Fruit fly (Drosophila melanogaster) whole organism, prepupa: ENCODE results near the gene CG15262.

Source experiments
- Blimp-1 ChIP-seq: fragments of 200-800 bp; sonication (Bioruptor generic); optimal IDR thresholded peaks from 3 replicates; lab custom pipeline; 2017; ENCODE audit warnings: missing biosample characterization, missing genetic modification characterization, mild to moderate bottlenecking, moderate library complexity, missing genetic modification reagents
- CG10631 ChIP-seq: fragments of 200-800 bp; sonication (Bioruptor generic); optimal IDR thresholded peaks from 2 replicates; lab custom pipeline; 2016; ENCODE audit warnings: missing biosample characterization, missing genetic modification characterization
- CG10669 ChIP-seq: fragments of 200-800 bp; sonication (Bioruptor generic); optimal IDR thresholded peaks from 3 replicates; lab custom pipeline; 2018; ENCODE audit warnings: missing biosample characterization, mild to moderate bottlenecking, missing genetic modification characterization, moderate library complexity
- CG11294 ChIP-seq: fragments of 200-800 bp; sonication (Bioruptor generic); IDR thresholded peaks from 2 replicates; pipeline ENCODE4 v1.3.6; 2022; ENCODE audit warnings: missing biosample characterization, missing genetic modification characterization
- CG31627 ChIP-seq: fragments of 200-800 bp; sonication (Bioruptor generic); optimal IDR thresholded peaks from 3 replicates; lab custom pipeline; 2016; ENCODE audit warnings: missing biosample characterization, missing genetic modification characterization
- CG32006 ChIP-seq: fragments of 200-800 bp; sonication (Bioruptor generic); optimal IDR thresholded peaks from 3 replicates; lab custom pipeline; 2017; ENCODE audit warnings: missing biosample characterization, mild to moderate bottlenecking, missing genetic modification characterization
- CG34406 ChIP-seq: fragments of 200-800 bp; sonication (Bioruptor generic); optimal IDR thresholded peaks from 3 replicates; lab custom pipeline; 2016; ENCODE audit warnings: missing biosample characterization, missing genetic modification characterization
- CG3919 ChIP-seq: fragments of 200-800 bp; sonication (Bioruptor generic); optimal IDR thresholded peaks from 3 replicates; lab custom pipeline; 2016; ENCODE audit warnings: missing biosample characterization, missing genetic modification characterization
- CG6163 ChIP-seq: fragments of 200-800 bp; sonication (Bioruptor generic); IDR thresholded peaks from 3 replicates; pipeline ENCODE4 v1.3.6; 2022; ENCODE audit warnings: missing biosample characterization, missing genetic modification characterization
- CG6276 ChIP-seq: fragments of 200-800 bp; sonication (Bioruptor generic); optimal IDR thresholded peaks from 2 replicates; lab custom pipeline; 2017; ENCODE audit warnings: missing biosample characterization, mild to moderate bottlenecking, missing genetic modification characterization
- CG6792 ChIP-seq: fragments of 200-800 bp; sonication (Bioruptor generic); optimal IDR thresholded peaks from 3 replicates; lab custom pipeline; 2016; ENCODE audit warnings: missing biosample characterization, missing genetic modification characterization
- CG6808 ChIP-seq: fragments of 200-800 bp; sonication (Bioruptor generic); optimal IDR thresholded peaks from 3 replicates; lab custom pipeline; 2017; ENCODE audit warnings: missing biosample characterization, missing genetic modification characterization, mild to moderate bottlenecking, moderate library complexity, missing genetic modification reagents
- CG6854 ChIP-seq: fragments of 200-800 bp; sonication (Bioruptor generic); optimal IDR thresholded peaks from 2 replicates; lab custom pipeline; 2017; ENCODE audit warnings: missing biosample characterization, mild to moderate bottlenecking, missing genetic modification characterization
- CG7368 ChIP-seq: fragments of 200-800 bp; sonication (Bioruptor generic); optimal IDR thresholded peaks from 3 replicates; lab custom pipeline; 2016; ENCODE audit warnings: missing biosample characterization, missing genetic modification characterization
- CG8119 ChIP-seq: fragments of 200-800 bp; sonication (Bioruptor generic); IDR thresholded peaks from 3 replicates; pipeline ENCODE4 v1.3.6; 2022; ENCODE audit warnings: missing biosample characterization, missing genetic modification characterization
- CG8319 ChIP-seq: fragments of 200-800 bp; sonication (Bioruptor generic); optimal IDR thresholded peaks from 3 replicates; lab custom pipeline; 2016; ENCODE audit warnings: missing biosample characterization, missing genetic modification characterization
- CG8632 ChIP-seq: fragments of 200-800 bp; sonication (Bioruptor generic); optimal IDR thresholded peaks from 3 replicates; lab custom pipeline; 2016; ENCODE audit warnings: missing biosample characterization, missing genetic modification characterization
- Eip78C ChIP-seq: fragments of 200-800 bp; sonication (Bioruptor generic); peaks from one replicate; lab custom pipeline; 2016; ENCODE audit warnings: missing biosample characterization, missing genetic modification characterization
- Eip93F ChIP-seq: fragments of 200-800 bp; sonication (Bioruptor generic); optimal IDR thresholded peaks from 2 replicates; lab custom pipeline; 2016; ENCODE audit warnings: missing biosample characterization, mild to moderate bottlenecking, missing genetic modification characterization
- Ets21C ChIP-seq: fragments of 200-800 bp; sonication (Bioruptor generic); optimal IDR thresholded peaks from 3 replicates; lab custom pipeline; 2016; ENCODE audit warnings: missing biosample characterization, missing genetic modification characterization
- Ets96B ChIP-seq: fragments of 200-800 bp; optimal IDR thresholded peaks from 2 replicates; lab custom pipeline; 2019; ENCODE audit warnings: missing biosample characterization, mild to moderate bottlenecking, missing genetic modification characterization, moderate library complexity
- Hr38 ChIP-seq: sonication (Bioruptor generic); optimal IDR thresholded peaks from 2 replicates; lab custom pipeline; 2016; ENCODE audit warnings: missing biosample characterization, missing genetic modification characterization
- Met ChIP-seq: fragments of 200-800 bp; sonication (Bioruptor generic); optimal IDR thresholded peaks from 3 replicates; lab custom pipeline; 2016; ENCODE audit warnings: missing biosample characterization, missing genetic modification characterization
- Smox ChIP-seq: fragments of 200-800 bp; sonication (Bioruptor generic); optimal IDR thresholded peaks from 3 replicates; lab custom pipeline; 2016; ENCODE audit warnings: missing biosample characterization, missing genetic modification characterization
- Sox102F ChIP-seq: fragments of 200-800 bp; sonication (Bioruptor generic); optimal IDR thresholded peaks from 2 replicates; lab custom pipeline; 2016; ENCODE audit warnings: missing biosample characterization, mild to moderate bottlenecking, missing genetic modification characterization
- Sox14 ChIP-seq: fragments of 200-800 bp; sonication (Bioruptor generic); optimal IDR thresholded peaks from 3 replicates; lab custom pipeline; 2016; ENCODE audit warnings: missing biosample characterization, missing genetic modification characterization
- achi ChIP-seq: fragments of 200-800 bp; sonication (Bioruptor generic); optimal IDR thresholded peaks from 3 replicates; lab custom pipeline; 2016; ENCODE audit warnings: missing biosample characterization, missing genetic modification characterization
- acj6 ChIP-seq: fragments of 200-800 bp; sonication (Bioruptor generic); optimal IDR thresholded peaks from 3 replicates; lab custom pipeline; 2016; ENCODE audit warnings: missing biosample characterization, missing genetic modification characterization
- cyc ChIP-seq: fragments of 200-800 bp; sonication (Bioruptor generic); optimal IDR thresholded peaks from 3 replicates; lab custom pipeline; 2016; ENCODE audit warnings: missing biosample characterization, missing genetic modification characterization
- dsx ChIP-seq: fragments of 200-800 bp; optimal IDR thresholded peaks from 3 replicates; lab custom pipeline; 2019; ENCODE audit warnings: missing biosample characterization, mild to moderate bottlenecking, missing genetic modification characterization, moderate library complexity; ENCODE audit not compliant: poor library complexity, severe bottlenecking
- eg ChIP-seq: fragments of 200-800 bp; sonication (Bioruptor generic); IDR thresholded peaks from 3 replicates; pipeline ENCODE4 v1.3.6; 2022; ENCODE audit warnings: missing biosample characterization, missing genetic modification characterization
- esn ChIP-seq: fragments of 200-800 bp; sonication (Bioruptor generic); optimal IDR thresholded peaks from 2 replicates; lab custom pipeline; 2016; ENCODE audit warnings: missing biosample characterization, mild to moderate bottlenecking, missing genetic modification characterization, moderate library complexity
- fd85E ChIP-seq: fragments of 200-800 bp; sonication (Bioruptor generic); optimal IDR thresholded peaks from 3 replicates; lab custom pipeline; 2016; ENCODE audit warnings: missing biosample characterization, missing genetic modification characterization
- net ChIP-seq: fragments of 200-800 bp; sonication (Bioruptor generic); optimal IDR thresholded peaks from 3 replicates; lab custom pipeline; 2016; ENCODE audit warnings: missing biosample characterization, missing genetic modification characterization
- pdm3 ChIP-seq: fragments of 200-800 bp; sonication (Bioruptor generic); optimal IDR thresholded peaks from 3 replicates; lab custom pipeline; 2016; ENCODE audit warnings: missing biosample characterization, missing genetic modification characterization
- salr ChIP-seq, 2 experiments: fragments of 200-800 bp; sonication (Bioruptor generic); optimal IDR thresholded peaks; 3 replicates each; lab custom pipeline; 2016 to 2018; ENCODE audit warnings: missing biosample characterization in 2 of 2, missing genetic modification characterization in 2 of 2, mild to moderate bottlenecking in 1 of 2
- ss ChIP-seq, 2 experiments: fragments of 200-800 bp; sonication (Bioruptor generic); optimal IDR thresholded peaks; 2 replicates in 1 of 2; 3 replicates in 1 of 2; lab custom pipeline; 2017 to 2018; ENCODE audit warnings: mild to moderate bottlenecking in 2 of 2, missing biosample characterization in 2 of 2, missing genetic modification characterization in 2 of 2, moderate library complexity in 1 of 2
- svp ChIP-seq: fragments of 200-800 bp; sonication (Bioruptor generic); peaks from one replicate; lab custom pipeline; 2016; ENCODE audit warnings: missing biosample characterization, missing genetic modification characterization
- topi ChIP-seq: fragments of 200-800 bp; sonication (Bioruptor generic); optimal IDR thresholded peaks from 3 replicates; lab custom pipeline; 2016; ENCODE audit warnings: missing biosample characterization, missing genetic modification characterization
- vri ChIP-seq: fragments of 200-800 bp; sonication (Bioruptor generic); optimal IDR thresholded peaks from 3 replicates; lab custom pipeline; 2016; ENCODE audit warnings: missing biosample characterization, mild to moderate bottlenecking, missing genetic modification characterization

Gene CG15262

dm6 chr2L:15314903-15315302 is 17.3 kb downstream of the CG15262 start:
- no peak for TF ChIP-seq CG6808
- peak; percentile 23 for TF ChIP-seq CG32006 (GFP tag; lab: Kevin White, UChicago)
- no peak for TF ChIP-seq topi
- no peak for TF ChIP-seq eg (GFP tag; lab: Robert Waterston, UW)
- TF ChIP-seq CG11294 (GFP tag; lab: Robert Waterston, UW): no peak
- no peak for TF ChIP-seq cyc (GFP tag; lab: Kevin White, UChicago)
- TF ChIP-seq Hr38 (GFP tag; lab: Kevin White, UChicago): no peak
- no peak for TF ChIP-seq Blimp-1
- TF ChIP-seq esn (GFP tag; lab: Kevin White, UChicago): peak; percentile 14
- peak; percentile 19 for TF ChIP-seq achi (GFP tag; lab: Kevin White, UChicago)
- TF ChIP-seq Met (GFP tag; lab: Kevin White, UChicago): peak; percentile 19
- TF ChIP-seq Eip78C: peak; percentile 74
- TF ChIP-seq ss (GFP tag; optimal IDR thresholded peaks at IDR 0.05; lab: Kevin White, UChicago): no peak
- TF ChIP-seq CG8119: 0 out of 3 replicates have a peak, but pooled peaks have one; percentile 15
- TF ChIP-seq CG10669 (GFP tag; lab: Kevin White, UChicago): no peak
- TF ChIP-seq CG6163: no peak
- peak; percentile 11 for TF ChIP-seq acj6
- no peak for TF ChIP-seq Ets96B
- peak; percentile 14 for TF ChIP-seq Smox (GFP tag; lab: Kevin White, UChicago)
- TF ChIP-seq Sox102F (GFP tag; lab: Kevin White, UChicago): no peak
- peak; percentile 22 for TF ChIP-seq CG8632 (GFP tag; lab: Kevin White, UChicago)
- no peak for TF ChIP-seq CG34406
- TF ChIP-seq vri: no peak
- TF ChIP-seq dsx (GFP tag; lab: Kevin White, UChicago): peak; percentile 51
- TF ChIP-seq svp (GFP tag; lab: Kevin White, UChicago): peak; percentile 61

DNA sequence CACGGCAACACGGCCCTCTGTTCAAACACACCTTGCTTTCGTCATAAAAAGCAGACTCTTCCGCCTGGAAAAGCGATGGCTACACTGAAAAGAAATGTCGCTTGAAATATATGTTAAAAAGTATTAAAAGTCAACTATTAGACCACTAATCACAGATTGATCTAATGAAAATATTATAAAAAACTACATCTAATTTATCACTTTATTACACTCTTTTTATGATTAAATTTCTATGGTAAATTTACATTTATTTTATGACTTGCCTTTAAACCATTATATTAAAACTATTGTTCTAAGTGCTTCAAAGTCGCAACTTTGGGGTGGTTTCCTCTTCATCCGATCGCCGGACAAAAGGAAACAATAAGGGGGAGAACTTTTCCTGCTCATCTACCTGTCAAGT is 18.8 kb downstream of the CG15262 start:
- TF ChIP-seq Eip78C (peak; percentile 53), Eip93F (no peak)

DNA sequence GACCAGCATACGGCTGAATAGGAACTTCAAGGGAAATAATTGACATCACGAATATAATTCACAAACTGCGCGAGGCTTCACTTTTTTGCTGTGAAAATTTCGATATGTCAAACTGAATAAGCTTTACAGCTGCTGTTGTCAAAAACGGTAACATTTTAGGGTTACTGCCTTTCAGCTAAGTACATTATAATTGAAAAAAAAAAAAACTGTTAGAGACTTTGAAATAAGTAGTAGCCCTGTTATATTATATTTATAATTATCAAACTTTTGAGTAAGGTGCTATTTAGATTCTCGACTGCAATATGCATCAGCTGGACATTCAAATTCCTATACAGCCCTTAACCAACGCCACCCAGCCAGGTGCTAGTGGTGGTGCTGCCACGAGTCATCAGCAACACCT is 21.2 kb downstream of the CG15262 start, which contains the start of gene nht:
Gene nht (minus strand): TSS at position 101 of the 400 bp plus-strand sequence.
- TF ChIP-seq Sox14 (GFP tag; lab: Kevin White, UChicago) (no peak), CG6808 (no peak), vri (no peak), Sox102F (GFP tag; lab: Kevin White, UChicago) (no peak), net (GFP tag; lab: Kevin White, UChicago) (no peak), CG6276 (GFP tag; lab: Kevin White, UChicago) (no peak), CG6854 (no peak), CG8319 (GFP tag; lab: Kevin White, UChicago) (no peak), CG31627 (GFP tag; lab: Kevin White, UChicago) (no peak), CG3919 (GFP tag; lab: Kevin White, UChicago) (no peak), CG32006 (GFP tag; lab: Kevin White, UChicago) (no peak), Blimp-1 (no peak), salr (GFP tag; optimal IDR thresholded peaks at IDR 0.05; lab: Kevin White, UChicago) (no peak), CG7368 (no peak)

DNA sequence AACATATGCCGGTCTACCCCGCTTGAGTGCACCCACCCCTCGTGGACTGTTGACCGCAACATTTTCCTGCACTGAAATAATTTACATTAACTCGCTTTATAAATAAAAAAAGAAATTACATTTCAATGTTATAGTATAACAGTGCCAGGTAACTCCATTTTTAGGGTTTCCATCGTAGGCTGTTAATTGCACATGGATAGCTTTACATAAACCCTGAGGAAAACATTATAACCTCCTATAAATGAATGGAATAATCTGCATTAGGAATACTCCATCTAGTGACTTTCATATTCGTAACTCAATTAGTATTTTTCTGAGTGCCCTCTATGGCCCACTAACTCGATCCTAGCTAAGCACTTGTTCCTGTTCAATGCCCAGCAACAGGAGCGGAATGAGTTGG is 21.6 kb downstream of the CG15262 start:
- TF ChIP-seq Ets21C (GFP tag; lab: Kevin White, UChicago): no peak
- TF ChIP-seq CG8319 (GFP tag; lab: Kevin White, UChicago): no peak
- no peak for TF ChIP-seq CG6854
- no peak for TF ChIP-seq Sox14 (GFP tag; lab: Kevin White, UChicago)
- TF ChIP-seq Ets96B: no peak
- TF ChIP-seq Sox102F (GFP tag; lab: Kevin White, UChicago): no peak
- TF ChIP-seq achi (GFP tag; lab: Kevin White, UChicago): no peak
- no peak for TF ChIP-seq CG6792 (GFP tag; lab: Kevin White, UChicago)
- no peak for TF ChIP-seq esn (GFP tag; lab: Kevin White, UChicago)
- no peak for TF ChIP-seq CG10631
- no peak for TF ChIP-seq pdm3 (GFP tag; lab: Kevin White, UChicago)
- TF ChIP-seq fd85E (GFP tag; lab: Kevin White, UChicago): no peak
- TF ChIP-seq Eip78C: no peak
- TF ChIP-seq, all 60 proteins: peak for 0
